Fruit fly (Drosophila melanogaster) whole organism, embryonic: ENCODE results near the gene Jon66Cii.

Experiments
- Bgb ChIP-seq: fragments of 200-800 bp; sonication (Bioruptor generic); IDR thresholded peaks from 2 replicates; pipeline ENCODE4 v1.3.6; 2022; ENCODE audit warnings: missing biosample characterization, missing genetic modification characterization; ENCODE audit not compliant: partially characterized antibody
- CG10321 ChIP-seq: fragments of 200-800 bp; sonication (Bioruptor generic); IDR thresholded peaks from 2 replicates; pipeline ENCODE4 v1.3.6; 2022; ENCODE audit warnings: missing biosample characterization, missing genetic modification characterization
- CG10366 ChIP-seq: fragments of 200-800 bp; sonication (Bioruptor generic); IDR thresholded peaks from 2 replicates; pipeline ENCODE4 v1.3.6; 2022; ENCODE audit warnings: missing biosample characterization, missing genetic modification characterization
- CG10431 ChIP-seq: fragments of 200-800 bp; sonication (Bioruptor generic); optimal IDR thresholded peaks from 3 replicates; lab custom pipeline; 2018; ENCODE audit warnings: missing biosample characterization, mild to moderate bottlenecking, missing genetic modification characterization
- CG12236 ChIP-seq: fragments of 200-800 bp; sonication (Bioruptor generic); optimal IDR thresholded peaks from 2 replicates; lab custom pipeline; 2016; ENCODE audit warnings: missing biosample characterization, missing genetic modification characterization
- CG13123 ChIP-seq: fragments of 200-800 bp; sonication (Bioruptor generic); optimal IDR thresholded peaks from 2 replicates; lab custom pipeline; 2016; ENCODE audit warnings: missing biosample characterization, missing genetic modification characterization
- CG1647 ChIP-seq: fragments of 200-800 bp; sonication (Bioruptor generic); optimal IDR thresholded peaks from 3 replicates; lab custom pipeline; 2016; ENCODE audit warnings: missing biosample characterization, missing genetic modification characterization
- CG17361 ChIP-seq: fragments of 200-800 bp; sonication (Bioruptor generic); IDR thresholded peaks from 3 replicates; pipeline ENCODE4 v1.3.6; 2022; ENCODE audit warnings: missing biosample characterization, missing genetic modification characterization
- CG2712 ChIP-seq: fragments of 200-800 bp; optimal IDR thresholded peaks from 3 replicates; lab custom pipeline; 2019; ENCODE audit warnings: missing biosample characterization, mild to moderate bottlenecking, missing genetic modification characterization, moderate library complexity
- CG30431 ChIP-seq: fragments of 200-800 bp; sonication (Bioruptor generic); optimal IDR thresholded peaks from 2 replicates; lab custom pipeline; 2017; ENCODE audit warnings: missing biosample characterization, missing genetic modification characterization
- CG31441 ChIP-seq: fragments of 200-800 bp; sonication (Bioruptor generic); IDR thresholded peaks from 2 replicates; pipeline ENCODE4 v1.3.6; 2022; ENCODE audit warnings: missing biosample characterization, missing genetic modification characterization
- CG32772 ChIP-seq: fragments of 200-800 bp; sonication (Bioruptor generic); IDR thresholded peaks from 2 replicates; pipeline ENCODE4 v1.3.6; 2022; ENCODE audit warnings: missing biosample characterization, missing genetic modification characterization
- CG33557 ChIP-seq: fragments of 200-800 bp; sonication (Bioruptor generic); optimal IDR thresholded peaks from 2 replicates; lab custom pipeline; 2019; ENCODE audit warnings: missing biosample characterization, mild to moderate bottlenecking, missing genetic modification characterization, moderate library complexity
- CG6175 ChIP-seq: fragments of 200-800 bp; sonication (Bioruptor generic); IDR thresholded peaks from 3 replicates; pipeline ENCODE4 v1.3.6; 2022; ENCODE audit warnings: missing biosample characterization, missing genetic modification characterization
- CG6765 ChIP-seq: fragments of 200-800 bp; sonication (Bioruptor generic); optimal IDR thresholded peaks from 3 replicates; lab custom pipeline; 2017; ENCODE audit warnings: missing biosample characterization, mild to moderate bottlenecking, missing genetic modification characterization
- CG6791 ChIP-seq: fragments of 200-800 bp; sonication (Bioruptor generic); IDR thresholded peaks from 3 replicates; pipeline ENCODE4 v1.3.6; 2022; ENCODE audit warnings: missing biosample characterization, missing genetic modification characterization; ENCODE audit not compliant: partially characterized antibody
- CG6813 ChIP-seq: fragments of 200-800 bp; sonication (Bioruptor generic); optimal IDR thresholded peaks from 2 replicates; lab custom pipeline; 2017; ENCODE audit warnings: missing biosample characterization, missing genetic modification characterization, mild to moderate bottlenecking, moderate library complexity, missing genetic modification reagents
- CG9609 ChIP-seq: fragments of 200-800 bp; sonication (Bioruptor generic); optimal IDR thresholded peaks from 3 replicates; lab custom pipeline; 2016; ENCODE audit warnings: missing biosample characterization, missing genetic modification characterization
- CG9797 ChIP-seq: fragments of 200-800 bp; sonication (Bioruptor generic); optimal IDR thresholded peaks from 3 replicates; lab custom pipeline; 2018; ENCODE audit warnings: missing biosample characterization, mild to moderate bottlenecking, missing genetic modification characterization
- CG9817 ChIP-seq: fragments of 200-800 bp; sonication (Bioruptor generic); optimal IDR thresholded peaks from 2 replicates; lab custom pipeline; 2018; ENCODE audit warnings: missing biosample characterization, mild to moderate bottlenecking, missing genetic modification characterization, moderate library complexity
- D ChIP-seq, 2 experiments: fragments of 200-800 bp in 1 of 2; fragments of >200 bp in 1 of 2; sonication (Bioruptor generic) in 1 of 2; optimal IDR thresholded peaks; 2 replicates in 1 of 2; 3 replicates in 1 of 2; lab custom pipeline; 2017; ENCODE audit warnings: mild to moderate bottlenecking in 1 of 2, missing biosample characterization in 1 of 2, missing genetic modification characterization in 1 of 2, missing genetic modification reagents in 1 of 2
- Gsc ChIP-seq: fragments of 200-800 bp; sonication (Bioruptor generic); IDR thresholded peaks from 2 replicates; pipeline ENCODE4 v1.3.6; 2022; ENCODE audit warnings: missing biosample characterization, missing genetic modification characterization
- Hmr ChIP-seq: fragments of 200-800 bp; sonication (Bioruptor generic); optimal IDR thresholded peaks from 3 replicates; lab custom pipeline; 2017; ENCODE audit warnings: mild to moderate bottlenecking, missing biosample characterization, missing genetic modification reagents, missing genetic modification characterization
- Hmx ChIP-seq: fragments of 200-800 bp; sonication (Bioruptor generic); optimal IDR thresholded peaks from 2 replicates; lab custom pipeline; 2016; ENCODE audit warnings: missing biosample characterization, missing genetic modification characterization
- Kr ChIP-seq: fragments of 200-800 bp; sonication (Bioruptor generic); optimal IDR thresholded peaks from 2 replicates; lab custom pipeline; 2017; ENCODE audit warnings: missing biosample characterization, mild to moderate bottlenecking, missing genetic modification characterization
- Neu2 ChIP-seq: fragments of 200-800 bp; sonication (Bioruptor generic); optimal IDR thresholded peaks from 3 replicates; lab custom pipeline; 2016; ENCODE audit warnings: missing biosample characterization, missing genetic modification characterization, borderline replicate concordance
- Poxn ChIP-seq: fragments of 200-800 bp; sonication (Bioruptor generic); IDR thresholded peaks from 2 replicates; pipeline ENCODE4 v1.3.6; 2022; ENCODE audit warnings: missing biosample characterization, missing genetic modification characterization
- Sin3A ChIP-seq: fragments of >200 bp; optimal IDR thresholded peaks from 2 replicates; lab custom pipeline; 2018
- abd-A ChIP-seq: fragments of 200-800 bp; sonication (Bioruptor generic); optimal IDR thresholded peaks from 3 replicates; lab custom pipeline; 2019; ENCODE audit warnings: missing biosample characterization, mild to moderate bottlenecking, missing genetic modification characterization, moderate library complexity
- ato ChIP-seq: fragments of 200-800 bp; sonication (Bioruptor generic); IDR thresholded peaks from 2 replicates; pipeline ENCODE4 v1.3.6; 2022; ENCODE audit warnings: missing biosample characterization, missing genetic modification characterization; ENCODE audit not compliant: partially characterized antibody
- bab2 ChIP-seq: fragments of 200-800 bp; sonication (Bioruptor generic); optimal IDR thresholded peaks from 2 replicates; lab custom pipeline; 2016; ENCODE audit warnings: missing biosample characterization, missing genetic modification characterization
- caup ChIP-seq: fragments of 200-800 bp; sonication (Bioruptor generic); optimal IDR thresholded peaks from 3 replicates; lab custom pipeline; 2017; ENCODE audit warnings: missing biosample characterization, mild to moderate bottlenecking, missing genetic modification characterization, moderate library complexity; ENCODE audit not compliant: severe bottlenecking
- cg ChIP-seq: fragments of 200-800 bp; sonication (Bioruptor generic); optimal IDR thresholded peaks from 3 replicates; lab custom pipeline; 2019; ENCODE audit warnings: missing biosample characterization, mild to moderate bottlenecking, missing genetic modification characterization, moderate library complexity
- ems ChIP-seq: fragments of 200-800 bp; sonication (Bioruptor generic); optimal IDR thresholded peaks from 3 replicates; lab custom pipeline; 2016; ENCODE audit warnings: missing biosample characterization, missing genetic modification characterization
- esg ChIP-seq: fragments of 200-800 bp; sonication (Bioruptor generic); conservative IDR thresholded peaks from 2 replicates; pipeline ENCODE4 v1.3.6; 2022; ENCODE audit warnings: missing biosample characterization, missing genetic modification characterization
- ftz-f1 ChIP-seq: fragments of 200-800 bp; sonication (Bioruptor generic); optimal IDR thresholded peaks from 2 replicates; lab custom pipeline; 2016; ENCODE audit warnings: missing biosample characterization, missing genetic modification characterization
- h ChIP-seq: fragments of >200 bp; optimal IDR thresholded peaks from 2 replicates; lab custom pipeline; 2017
- lmd ChIP-seq: fragments of 200-800 bp; sonication (Bioruptor generic); IDR thresholded peaks from 2 replicates; pipeline ENCODE4 v1.3.6; 2022; ENCODE audit warnings: missing biosample characterization, missing genetic modification characterization
- nerfin-1 ChIP-seq: fragments of 200-800 bp; sonication (Bioruptor generic); optimal IDR thresholded peaks from 3 replicates; lab custom pipeline; 2019; ENCODE audit warnings: missing biosample characterization, mild to moderate bottlenecking, missing genetic modification characterization, moderate library complexity
- nerfin-2 ChIP-seq: fragments of 200-800 bp; sonication (Bioruptor generic); IDR thresholded peaks from 2 replicates; pipeline ENCODE4 v1.3.6; 2022; ENCODE audit warnings: missing biosample characterization, missing genetic modification characterization; ENCODE audit not compliant: partially characterized antibody
- nmo ChIP-seq: fragments of 200-800 bp; sonication (Bioruptor generic); optimal IDR thresholded peaks from 2 replicates; lab custom pipeline; 2018; ENCODE audit warnings: missing biosample characterization, mild to moderate bottlenecking, missing genetic modification characterization, moderate library complexity
- phol ChIP-seq: fragments of 200-800 bp; sonication (Bioruptor generic); optimal IDR thresholded peaks from 3 replicates; lab custom pipeline; 2018; ENCODE audit warnings: missing biosample characterization, mild to moderate bottlenecking, missing genetic modification characterization, moderate library complexity
- ranshi ChIP-seq: fragments of 200-800 bp; sonication (Bioruptor generic); IDR thresholded peaks from 2 replicates; pipeline ENCODE4 v1.3.6; 2022; ENCODE audit warnings: missing biosample characterization, missing genetic modification characterization
- row ChIP-seq: fragments of 200-800 bp; sonication (Bioruptor generic); IDR thresholded peaks from 3 replicates; pipeline ENCODE4 v1.3.6; 2022; ENCODE audit warnings: missing biosample characterization, missing genetic modification characterization
- run ChIP-seq: fragments of 200-800 bp; sonication (Bioruptor generic); optimal IDR thresholded peaks from 3 replicates; lab custom pipeline; 2018; ENCODE audit warnings: missing biosample characterization, mild to moderate bottlenecking, missing genetic modification characterization
- scrt ChIP-seq: fragments of 200-800 bp; sonication (Bioruptor generic); optimal IDR thresholded peaks from 2 replicates; lab custom pipeline; 2018; ENCODE audit warnings: missing biosample characterization, mild to moderate bottlenecking, missing genetic modification characterization, moderate library complexity
- stwl ChIP-seq: fragments of 200-800 bp; sonication (Bioruptor generic); optimal IDR thresholded peaks from 3 replicates; lab custom pipeline; 2018; ENCODE audit warnings: missing biosample characterization, mild to moderate bottlenecking, missing genetic modification characterization, moderate library complexity
- tll ChIP-seq, 2 experiments: fragments of 200-800 bp in 1 of 2; fragments of >200 bp in 1 of 2; sonication (Bioruptor generic) in 1 of 2; optimal IDR thresholded peaks; 2 replicates each; lab custom pipeline; 2017 to 2019; ENCODE audit warnings: missing biosample characterization in 2 of 2, missing genetic modification characterization in 2 of 2, mild to moderate bottlenecking in 1 of 2, moderate library complexity in 1 of 2
- tup ChIP-seq: fragments of 200-800 bp; sonication (Bioruptor generic); optimal IDR thresholded peaks from 2 replicates; lab custom pipeline; 2016; ENCODE audit warnings: missing biosample characterization, mild to moderate bottlenecking, missing genetic modification characterization, moderate library complexity
- twi ChIP-seq: fragments of 200-800 bp; optimal IDR thresholded peaks from 2 replicates; lab custom pipeline; 2019; ENCODE audit warnings: missing biosample characterization, mild to moderate bottlenecking, missing genetic modification characterization, moderate library complexity

Gene Jon66Cii

dm6 chr3L:8398763-8399445 is 5.5 kb upstream of the Jon66Cii start (continued):
- no peak for TF ChIP-seq ranshi (GFP tag; lab: Robert Waterston, UW)
- TF ChIP-seq Poxn (GFP tag; lab: Robert Waterston, UW): no peak
- no peak for TF ChIP-seq ems (GFP tag; lab: Kevin White, UChicago)
- peak; percentile 5 for TF ChIP-seq CG1647 (GFP tag; lab: Kevin White, UChicago)
- no peak for TF ChIP-seq run (tag; lab: Kevin White, UChicago)
- no peak for TF ChIP-seq CG30431
- TF ChIP-seq tup: no peak
- TF ChIP-seq CG6765 (GFP tag; lab: Kevin White, UChicago): no peak
- TF ChIP-seq Hmx (GFP tag; lab: Kevin White, UChicago): no peak
- peak; percentile 50 for TF ChIP-seq CG32772 (GFP tag; lab: Robert Waterston, UW)
- TF ChIP-seq esg (GFP tag; lab: Robert Waterston, UW): 0 out of 2 replicates have a peak, but pooled peaks have one; percentile 15
- TF ChIP-seq Hmr (GFP tag; lab: Kevin White, UChicago): no peak
- no peak for TF ChIP-seq scrt (GFP tag; lab: Kevin White, UChicago)
- no peak for TF ChIP-seq CG17361 (GFP tag; lab: Robert Waterston, UW)
- no peak for TF ChIP-seq caup (GFP tag; lab: Kevin White, UChicago)
- TF ChIP-seq CG6791: 0 out of 3 replicates have a peak, but pooled peaks have one; percentile 25
- no peak for TF ChIP-seq nerfin-2 (GFP tag; lab: Robert Waterston, UW)
- no peak for TF ChIP-seq CG9797 (GFP tag; lab: Kevin White, UChicago)
- no peak for TF ChIP-seq Kr
- no peak for TF ChIP-seq CG10321 (GFP tag; lab: Robert Waterston, UW)
- TF ChIP-seq abd-A (tag; lab: Kevin White, UChicago): no peak
- no peak for TF ChIP-seq CG6813 (GFP tag; lab: Kevin White, UChicago)
- peak; percentile 32; the same call in 1 of the 2 replicates for TF ChIP-seq lmd
- TF ChIP-seq CG6175 (GFP tag; lab: Robert Waterston, UW): no peak
- TF ChIP-seq nmo: peak; percentile 16
- no peak for TF ChIP-seq tll (GFP tag; optimal IDR thresholded peaks at IDR 0.05; lab: Kevin White, UChicago)
- TF ChIP-seq D (optimal IDR thresholded peaks at IDR 0.05; lab: Kevin White, UChicago): no peak
- no peak for TF ChIP-seq D (GFP tag; optimal IDR thresholded peaks at IDR 0.05; lab: Kevin White, UChicago)
- no peak for TF ChIP-seq stwl (tag; lab: Kevin White, UChicago)
- TF ChIP-seq CG9817: no peak
- peak; percentile 45 for TF ChIP-seq CG2712 (tag; lab: Kevin White, UChicago)
- no peak for TF ChIP-seq Bgb (GFP tag; lab: Robert Waterston, UW)
- TF ChIP-seq Neu2 (GFP tag; lab: Kevin White, UChicago): no peak

- TF ChIP-seq Poxn (GFP tag; lab: Robert Waterston, UW) (no peak), CG31441 (no peak), CG33557 (no peak), CG10366 (no peak), phol (tag; lab: Kevin White, UChicago) (no peak), ato (no peak), CG13123 (GFP tag; lab: Kevin White, UChicago) (no peak), CG9609 (GFP tag; lab: Kevin White, UChicago) (no peak), Sin3A (lab: Kevin White, UChicago) (no peak), bab2 (GFP tag; lab: Kevin White, UChicago) (no peak), twi (peak; percentile 36), nerfin-1 (tag; lab: Kevin White, UChicago) (peak; percentile 40), ftz-f1 (GFP tag; lab: Kevin White, UChicago) (no peak), CG12236 (GFP tag; lab: Kevin White, UChicago) (no peak), row (GFP tag; lab: Robert Waterston, UW) (no peak), cg (peak; percentile 65), Gsc (GFP tag; lab: Robert Waterston, UW) (no peak), h (lab: Kevin White, UChicago) (no peak), CG10431 (GFP tag; lab: Kevin White, UChicago) (no peak)
Observed at dm6 chr3L:8396187-8396586, 2.7 kb upstream of the Jon66Cii start.
